Worm (Caenorhabditis elegans) whole organism, L1 larva: Measurements from ENCODE around the gene srg-4.

ENCODE experiments used
- ama-1 ChIP-seq: fragments of 150-350 bp; optimal IDR thresholded peaks from 2 replicates; lab custom pipeline; 2014
- ceh-90 ChIP-seq: sonication (generic microtip); optimal IDR thresholded peaks from 2 replicates; lab custom pipeline; 2016; ENCODE audit warnings: missing genetic modification characterization, missing compliant biosample characterization
- dsc-1 ChIP-seq: sonication (generic microtip); optimal IDR thresholded peaks from 2 replicates; lab custom pipeline; 2016; ENCODE audit warnings: mild to moderate bottlenecking, missing genetic modification characterization, missing compliant biosample characterization
- egl-27 ChIP-seq, 2 experiments: fragments of 150-350 bp in 1 of 2; sonication (generic microtip); optimal IDR thresholded peaks; 3 replicates each; lab custom pipeline; 2017 to 2018; ENCODE audit warnings: missing biosample characterization in 2 of 2, missing genetic modification characterization in 2 of 2, missing genetic modification reagents in 2 of 2
- ets-5 ChIP-seq: fragments of 200-800 bp; sonication (Bioruptor generic); IDR thresholded peaks from 2 replicates; pipeline ENCODE4 v1.3.6; 2022; ENCODE audit warnings: missing genetic modification characterization, missing compliant biosample characterization
- fos-1 ChIP-seq: fragments of 150-350 bp; optimal IDR thresholded peaks from 2 replicates; lab custom pipeline; 2014; ENCODE audit warnings: missing biosample characterization, missing genetic modification characterization
- lin-13 ChIP-seq: fragments of 150-350 bp; optimal IDR thresholded peaks from 2 replicates; lab custom pipeline; 2014; ENCODE audit warnings: missing biosample characterization, missing genetic modification reagents, missing genetic modification characterization
- nhr-20 ChIP-seq: sonication (generic microtip); optimal IDR thresholded peaks from 2 replicates; lab custom pipeline; 2016; ENCODE audit warnings: mild to moderate bottlenecking, missing genetic modification characterization, missing compliant biosample characterization
- pag-3 ChIP-seq: sonication (generic microtip); optimal IDR thresholded peaks from 2 replicates; lab custom pipeline; 2017; ENCODE audit warnings: missing genetic modification characterization, mild to moderate bottlenecking, missing compliant biosample characterization, antibody characterized with exemption, borderline replicate concordance; ENCODE audit not compliant: insufficient read depth
- pqm-1 ChIP-seq: sonication (generic microtip); optimal IDR thresholded peaks from 3 replicates; lab custom pipeline; 2017; ENCODE audit warnings: missing biosample characterization, missing genetic modification characterization
- snpc-4 ChIP-seq: fragments of 150-350 bp; optimal IDR thresholded peaks from 2 replicates; lab custom pipeline; 2014; ENCODE audit warnings: missing biosample characterization, missing genetic modification characterization
- sptf-1 ChIP-seq: fragments of 150-350 bp; optimal IDR thresholded peaks from 2 replicates; lab custom pipeline; 2014; ENCODE audit warnings: missing biosample characterization, missing genetic modification characterization
- unc-62 ChIP-seq: fragments of 150-350 bp; optimal IDR thresholded peaks from 2 replicates; lab custom pipeline; 2014; ENCODE audit warnings: missing biosample characterization, missing genetic modification reagents, missing genetic modification characterization
- xbp-1 ChIP-seq: sonication (generic microtip); optimal IDR thresholded peaks from 2 replicates; lab custom pipeline; 2016; ENCODE audit warnings: missing genetic modification characterization, missing compliant biosample characterization

DNA sequence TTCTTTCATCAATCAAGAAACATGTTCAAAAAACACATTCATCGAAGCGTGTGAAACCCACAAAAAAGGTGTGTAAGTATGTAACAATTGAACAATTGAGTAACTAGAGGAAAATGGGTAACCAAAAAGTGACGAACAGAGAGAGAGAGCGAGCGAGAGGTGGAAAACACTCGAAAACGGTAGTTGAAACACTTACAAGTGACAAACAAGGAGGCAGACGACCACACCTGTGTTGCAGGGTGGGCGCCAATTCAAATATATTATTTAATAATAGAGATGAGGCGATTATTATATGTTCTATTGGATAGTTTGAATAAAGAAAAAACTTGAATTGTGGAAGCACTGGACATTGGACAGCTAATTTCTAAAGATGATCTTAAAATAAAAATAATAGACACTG, 27.5 kb upstream of the srg-4 start:
- no peak for TF ChIP-seq unc-62 (GFP tag; lab: Kevin White, UChicago)
- no peak for TF ChIP-seq ceh-90 (tag; lab: Kevin White, UChicago)
- TF ChIP-seq nhr-20 (tag; lab: Kevin White, UChicago): no peak
- no peak for TF ChIP-seq ama-1 (lab: Kevin White, UChicago)
- no peak for TF ChIP-seq egl-27 (tag; optimal IDR thresholded peaks at IDR 0.05; lab: Kevin White, UChicago)
- no peak for TF ChIP-seq snpc-4 (tag; lab: Kevin White, UChicago)
- no peak for TF ChIP-seq sptf-1 (tag; lab: Kevin White, UChicago)
- TF ChIP-seq pqm-1 (tag; lab: Kevin White, UChicago): no peak
- TF ChIP-seq dsc-1 (tag; lab: Kevin White, UChicago): no peak
- no peak for TF ChIP-seq fos-1 (tag; lab: Kevin White, UChicago)
- no peak for TF ChIP-seq pag-3 (tag; lab: Kevin White, UChicago)
- TF ChIP-seq lin-13 (GFP tag; lab: Kevin White, UChicago): no peak
- no peak for TF ChIP-seq ets-5 (GFP tag; lab: Robert Waterston, UW)
- no peak for TF ChIP-seq xbp-1
